Worm (Caenorhabditis elegans): Measurements from ENCODE around the gene srt-24.

DNA sequence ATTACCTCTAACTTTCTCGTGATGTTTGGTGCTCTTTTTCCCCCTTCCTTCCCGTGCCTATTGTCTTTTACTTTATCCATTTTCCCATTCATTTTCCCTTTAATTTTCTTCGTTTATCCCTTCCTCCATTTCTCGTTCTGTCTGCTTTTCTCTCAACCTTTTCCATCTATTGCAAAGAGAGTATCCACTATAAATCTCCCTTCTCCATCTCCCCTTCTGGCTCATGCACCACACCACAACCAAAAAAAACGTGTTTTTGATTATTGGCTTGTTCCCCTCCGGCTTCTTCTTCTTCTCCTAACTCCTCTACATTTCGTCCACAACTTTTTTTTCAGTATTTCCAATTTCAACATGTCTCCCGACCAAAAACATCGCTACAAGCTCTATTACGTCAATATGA lies 29.4 kb upstream of the srt-24 start, which contains the start of gene gst-40:
- TF ChIP-seq tbx-7 (tag; optimal IDR thresholded peaks at IDR 0.05) (no peak), ttx-3 (tag; optimal IDR thresholded peaks at IDR 0.05) (no peak), unc-86 (tag; optimal IDR thresholded peaks at IDR 0.05) (no peak), T23F11.4 (GFP tag; optimal IDR thresholded peaks at IDR 0.05) (no peak), nhr-11 (tag; optimal IDR thresholded peaks at IDR 0.05) (no peak), ahr-1 (tag; optimal IDR thresholded peaks at IDR 0.05) (no peak), lin-11 (tag; optimal IDR thresholded peaks at IDR 0.05) (no peak), dve-1 (tag; optimal IDR thresholded peaks at IDR 0.05) (no peak), ets-4 (tag; optimal IDR thresholded peaks at IDR 0.05) (no peak), pax-1 (tag; optimal IDR thresholded peaks at IDR 0.05) (no peak), fkh-10 (GFP tag; optimal IDR thresholded peaks at IDR 0.05) (no peak), Y22D7AL.16 (tag; optimal IDR thresholded peaks at IDR 0.05) (no peak), tbx-2 (tag; optimal IDR thresholded peaks at IDR 0.05) (no peak)

All from whole organism, late embryonic.